Fruit fly (Drosophila melanogaster): ENCODE results near the gene CG10301.

CG10301 gene

dm6 chr3R:23737676-23738574, 28.0 kb downstream of the CG10301 start (continued):
- TF ChIP-seq CG6808 (GFP tag; optimal IDR thresholded peaks at IDR 0.05) (peak; percentile 55), Gug (GFP tag; IDR thresholded peaks at IDR 0.05) (no peak), CG8632 (GFP tag; optimal IDR thresholded peaks at IDR 0.05) (peak; percentile 41), CG6163 (GFP tag; IDR thresholded peaks at IDR 0.05) (no peak), Met (GFP tag; optimal IDR thresholded peaks at IDR 0.05) (no peak), CG10631 (GFP tag; optimal IDR thresholded peaks at IDR 0.05) (peak; percentile 26), spab (GFP tag; optimal IDR thresholded peaks at IDR 0.05) (peak; percentile 46), CG6276 (GFP tag; optimal IDR thresholded peaks at IDR 0.05) (peak; percentile 47), acj6 (GFP tag; optimal IDR thresholded peaks at IDR 0.05) (peak; percentile 25)

- TF ChIP-seq esn (GFP tag; optimal IDR thresholded peaks at IDR 0.05) (no peak), Sox15 (GFP tag; optimal IDR thresholded peaks at IDR 0.05) (no peak), CG8319 (GFP tag; optimal IDR thresholded peaks at IDR 0.05) (no peak), Sox102F (GFP tag; optimal IDR thresholded peaks at IDR 0.05) (no peak), spab (GFP tag; optimal IDR thresholded peaks at IDR 0.05) (no peak), Hr39 (GFP tag; optimal IDR thresholded peaks at IDR 0.05) (no peak), CG15336 (GFP tag; IDR thresholded peaks at IDR 0.05) (no peak)
Observed at dm6 chr3R:23740968-23741367, 31.0 kb downstream of the CG10301 start.

DNA sequence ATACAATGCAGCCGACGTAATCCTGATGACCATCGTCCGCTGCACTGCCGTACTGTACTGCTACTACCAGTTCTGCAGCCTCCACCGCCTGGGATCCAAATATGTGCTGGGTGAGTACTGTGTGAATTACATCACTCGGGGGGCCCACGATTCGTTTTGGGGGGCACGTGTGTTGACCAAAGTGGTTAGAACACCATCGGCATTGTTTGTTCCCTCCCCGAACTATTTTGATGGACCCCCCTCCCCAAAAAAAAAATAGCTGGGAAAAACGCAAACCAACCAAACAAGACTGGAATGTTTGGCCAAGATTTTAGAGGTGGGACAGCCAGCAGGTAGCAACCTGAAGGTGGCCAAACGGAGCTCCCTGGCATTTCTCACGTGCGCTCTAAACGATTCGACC, 37.5 kb downstream of the CG10301 start:
- TF ChIP-seq fkh (GFP tag; optimal IDR thresholded peaks at IDR 0.05) = peak; percentile 74
- TF ChIP-seq svp (GFP tag) = no peak
- TF ChIP-seq Ets96B (tag; optimal IDR thresholded peaks at IDR 0.05) = no peak
- TF ChIP-seq CG15336 (GFP tag; IDR thresholded peaks at IDR 0.05) = no peak
- TF ChIP-seq esn (GFP tag; optimal IDR thresholded peaks at IDR 0.05) = no peak
- no peak for TF ChIP-seq eg (GFP tag; IDR thresholded peaks at IDR 0.05)
- no peak for TF ChIP-seq CG8319 (GFP tag; optimal IDR thresholded peaks at IDR 0.05)
- no peak for TF ChIP-seq Sox15 (GFP tag; optimal IDR thresholded peaks at IDR 0.05)

DNA sequence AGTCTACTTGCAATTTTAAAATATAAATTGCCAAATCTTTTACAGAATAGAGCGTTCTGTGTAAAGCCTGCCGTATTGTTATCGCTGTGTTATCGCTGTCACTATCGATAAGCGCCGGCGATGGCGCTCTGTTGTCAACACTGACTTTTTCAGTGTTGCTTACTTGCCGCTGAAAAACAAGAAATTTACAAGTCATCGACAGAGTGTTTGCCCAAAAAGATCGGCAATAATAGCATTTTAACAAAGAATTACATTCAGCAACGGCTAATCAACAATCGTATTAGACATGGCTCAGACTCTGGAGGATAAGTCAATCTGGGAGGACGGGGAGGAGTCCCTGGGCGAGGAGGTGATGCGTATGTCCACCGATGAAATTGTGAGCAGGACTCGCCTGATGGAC, 42.8 kb downstream of the CG10301 start, which contains the start of the genes RanBP3 and Rpt5:
Gene RanBP3, minus strand, starts transcription at position 107 of the 400 bp plus-strand sequence.
Gene Rpt5, plus strand, starts transcription at position 149 of the 400 bp plus-strand sequence.
- peak; percentile 77 for TF ChIP-seq esn (GFP tag; optimal IDR thresholded peaks at IDR 0.05)
- TF ChIP-seq CG31627 (GFP tag; optimal IDR thresholded peaks at IDR 0.05) = peak; percentile 66
- TF ChIP-seq CG3032 (tag; optimal IDR thresholded peaks at IDR 0.05) = peak; percentile 12
- TF ChIP-seq Sox14 (GFP tag; optimal IDR thresholded peaks at IDR 0.05) = peak; percentile 78
- TF ChIP-seq CG1621 (tag; optimal IDR thresholded peaks at IDR 0.05) = peak; percentile 18
- no peak for TF ChIP-seq Hr39 (GFP tag; optimal IDR thresholded peaks at IDR 0.05)
- no peak for TF ChIP-seq ss (GFP tag; optimal IDR thresholded peaks at IDR 0.05)
- peak; percentile 62 for TF ChIP-seq lz (GFP tag; optimal IDR thresholded peaks at IDR 0.05)
- peak; percentile 50 for TF ChIP-seq CG6854 (GFP tag; optimal IDR thresholded peaks at IDR 0.05)
- peak; percentile 16; the same call in 1 of the 3 replicates for TF ChIP-seq CG6163 (GFP tag; IDR thresholded peaks at IDR 0.05)
- peak; percentile 65 for TF ChIP-seq cyc (GFP tag; optimal IDR thresholded peaks at IDR 0.05)
- TF ChIP-seq Ets21C (GFP tag; optimal IDR thresholded peaks at IDR 0.05) = no peak
- no peak for TF ChIP-seq CG34406 (GFP tag; optimal IDR thresholded peaks at IDR 0.05)
- peak; percentile 35; the same call in 1 of the 3 replicates for TF ChIP-seq eg (GFP tag; IDR thresholded peaks at IDR 0.05)
- peak; percentile 69 for TF ChIP-seq topi (GFP tag; optimal IDR thresholded peaks at IDR 0.05)
- TF ChIP-seq pdm3 (GFP tag; optimal IDR thresholded peaks at IDR 0.05) = no peak
- TF ChIP-seq CG6276 (GFP tag; optimal IDR thresholded peaks at IDR 0.05) = no peak

Measured in whole organism, prepupa.